Fruit fly (Drosophila melanogaster): ENCODE measurements around the gene srw.
A peak's percentile ranks its signal among the peaks of the same experiment; 100 is the strongest.

Gene srw

dm6 chr3L:4262384-4262783, 20.9 kb downstream of the srw start, which contains the start of the genes CG11586 and VhaM9.7-a (continued):
- TF ChIP-seq sim (GFP tag; IDR thresholded peaks at IDR 0.05) = no peak
- no peak for TF ChIP-seq aop (GFP tag; IDR thresholded peaks at IDR 0.05)
- peak; percentile 60 for TF ChIP-seq pzg (GFP tag; optimal IDR thresholded peaks at IDR 0.05)
- TF ChIP-seq CG10959 (GFP tag; IDR thresholded peaks at IDR 0.05) = no peak
- no peak for TF ChIP-seq ap (GFP tag; IDR thresholded peaks at IDR 0.05)
- TF ChIP-seq CG7963 (GFP tag; IDR thresholded peaks at IDR 0.05; ENCODE audit: partially characterized antibody) = 0 out of 3 replicates have a peak, but pooled peaks have one; percentile 38
- 0 out of 2 replicates have a peak, but pooled peaks have one; percentile 9 for TF ChIP-seq bbx (GFP tag; IDR thresholded peaks at IDR 0.05; ENCODE audit: partially characterized antibody)
- TF ChIP-seq Xbp1 (GFP tag; optimal IDR thresholded peaks at IDR 0.05) = peak; percentile 41
- TF ChIP-seq stwl (tag; optimal IDR thresholded peaks at IDR 0.05) = peak; percentile 87
- TF ChIP-seq Hr39 (optimal IDR thresholded peaks at IDR 0.05) = no peak
- no peak for TF ChIP-seq CG17912 (GFP tag; optimal IDR thresholded peaks at IDR 0.05)
- TF ChIP-seq MTF-1 (GFP tag; optimal IDR thresholded peaks at IDR 0.05; ENCODE audit: borderline replicate concordance) = no peak
- TF ChIP-seq Lhr (GFP tag; optimal IDR thresholded peaks at IDR 0.05) = peak; percentile 31
- TF ChIP-seq CG7928 (GFP tag; optimal IDR thresholded peaks at IDR 0.05) = peak; percentile 21
- no peak; the same call in 1 of the 2 replicates for TF ChIP-seq nerfin-2 (GFP tag; IDR thresholded peaks at IDR 0.05; ENCODE audit: partially characterized antibody)
- peak; percentile 19 for TF ChIP-seq CG4424 (GFP tag; optimal IDR thresholded peaks at IDR 0.05)
- no peak for TF ChIP-seq CG4404 (GFP tag; IDR thresholded peaks at IDR 0.05)
- TF ChIP-seq slp2 (GFP tag; optimal IDR thresholded peaks at IDR 0.05) = no peak
- TF ChIP-seq esg (GFP tag; conservative IDR thresholded peaks at IDR 0.05) = no peak
- TF ChIP-seq CG8944 (GFP tag; optimal IDR thresholded peaks at IDR 0.05) = no peak
- TF ChIP-seq CG1233 (GFP tag; optimal IDR thresholded peaks at IDR 0.05) = no peak
- no peak for TF ChIP-seq CG12071 (GFP tag; optimal IDR thresholded peaks at IDR 0.05)
- peak; percentile 71 for TF ChIP-seq Scr (GFP tag; IDR thresholded peaks at IDR 0.05; ENCODE audit: partially characterized antibody)
- no peak for TF ChIP-seq sob (GFP tag; IDR thresholded peaks at IDR 0.05)
- TF ChIP-seq CG7372 (GFP tag; IDR thresholded peaks at IDR 0.05) = no peak
- no peak for TF ChIP-seq cas (GFP tag; IDR thresholded peaks at IDR 0.05)
- no peak for TF ChIP-seq CG17359 (tag; optimal IDR thresholded peaks at IDR 0.05)
- TF ChIP-seq Atf3 (GFP tag; optimal IDR thresholded peaks at IDR 0.05) = no peak
- no peak for TF ChIP-seq emc (GFP tag; optimal IDR thresholded peaks at IDR 0.05)
- no peak for TF ChIP-seq dan (GFP tag; IDR thresholded peaks at IDR 0.05)
- peak; percentile 13 for TF ChIP-seq CG31388 (GFP tag; optimal IDR thresholded peaks at IDR 0.05)
- no peak for TF ChIP-seq C15 (GFP tag; IDR thresholded peaks at IDR 0.05)
- no peak for TF ChIP-seq CG15696 (tag; optimal IDR thresholded peaks at IDR 0.05)
- no peak for TF ChIP-seq Bdp1 (GFP tag; optimal IDR thresholded peaks at IDR 0.05)
- 0 out of 2 replicates have a peak, but pooled peaks have one; percentile 8 for TF ChIP-seq CG10366 (GFP tag; IDR thresholded peaks at IDR 0.05)
- TF ChIP-seq yki (optimal IDR thresholded peaks at IDR 0.05) = no peak
- TF ChIP-seq CG9215 (GFP tag; IDR thresholded peaks at IDR 0.05) = no peak
- no peak for TF ChIP-seq zfh2 (GFP tag; optimal IDR thresholded peaks at IDR 0.05)
- TF ChIP-seq kay (GFP tag; optimal IDR thresholded peaks at IDR 0.05) = no peak
- peak; percentile 17 for TF ChIP-seq CG2120 (GFP tag; optimal IDR thresholded peaks at IDR 0.05)
- TF ChIP-seq Fer2 (tag; optimal IDR thresholded peaks at IDR 0.05) = no peak
- TF ChIP-seq HmgZ (tag; optimal IDR thresholded peaks at IDR 0.05) = peak; percentile 40
- no peak for TF ChIP-seq hth (optimal IDR thresholded peaks at IDR 0.05)
- no peak for TF ChIP-seq CG7987 (GFP tag; optimal IDR thresholded peaks at IDR 0.05)
- TF ChIP-seq CG14710 (tag; optimal IDR thresholded peaks at IDR 0.05) = peak; percentile 76
- peak; percentile 26 for TF ChIP-seq tin (GFP tag; optimal IDR thresholded peaks at IDR 0.05)
- no peak for TF ChIP-seq gsb (GFP tag; IDR thresholded peaks at IDR 0.05)
- TF ChIP-seq CG10431 (GFP tag; optimal IDR thresholded peaks at IDR 0.05) = peak; percentile 4
- no peak for TF ChIP-seq NC2α (GFP tag; optimal IDR thresholded peaks at IDR 0.05)
- TF ChIP-seq CG10565 (GFP tag; optimal IDR thresholded peaks at IDR 0.05) = no peak
- TF ChIP-seq ttk (GFP tag; IDR thresholded peaks at IDR 0.05) = no peak
- no peak for TF ChIP-seq salm (tag; optimal IDR thresholded peaks at IDR 0.05)
- TF ChIP-seq CG8765 (GFP tag; IDR thresholded peaks at IDR 0.05) = no peak
